Worm (Caenorhabditis elegans) whole organism, L4 larva: ENCODE results near the gene skr-7.

ENCODE experiments used
- F37D6.2 ChIP-seq: sonication (generic microtip); optimal IDR thresholded peaks from 2 replicates; lab custom pipeline; 2016; ENCODE audit warnings: mild to moderate bottlenecking, missing genetic modification characterization, missing compliant biosample characterization
- F49E8.2 ChIP-seq: sonication (generic microtip); optimal IDR thresholded peaks from 2 replicates; lab custom pipeline; 2016; ENCODE audit warnings: missing compliant biosample characterization, mild to moderate bottlenecking, missing genetic modification characterization, borderline replicate concordance
- T20F7.1 ChIP-seq: fragments of 200-800 bp; sonication (Bioruptor generic); optimal IDR thresholded peaks from 2 replicates; lab custom pipeline; 2018; ENCODE audit warnings: mild to moderate bottlenecking, missing genetic modification characterization, missing compliant biosample characterization
- aha-1 ChIP-seq: fragments of 150-350 bp; peaks from one replicate; lab custom pipeline; 2014; ENCODE audit warnings: missing biosample characterization, missing genetic modification characterization
- ceh-20 ChIP-seq: fragments of 200-800 bp; sonication (Bioruptor generic); IDR thresholded peaks from 2 replicates; pipeline ENCODE4 v1.3.6; 2022; ENCODE audit warnings: missing genetic modification reagents, missing genetic modification characterization, missing compliant biosample characterization
- ceh-28 ChIP-seq: fragments of 150-350 bp; optimal IDR thresholded peaks from 2 replicates; lab custom pipeline; 2014; ENCODE audit warnings: missing biosample characterization, missing genetic modification reagents, missing genetic modification characterization
- ceh-32 ChIP-seq: sonication (generic microtip); optimal IDR thresholded peaks from 2 replicates; lab custom pipeline; 2016; ENCODE audit warnings: mild to moderate bottlenecking, missing genetic modification characterization, missing compliant biosample characterization; ENCODE audit not compliant: poor library complexity
- ceh-62 ChIP-seq: sonication (generic microtip); optimal IDR thresholded peaks from 2 replicates; lab custom pipeline; 2017; ENCODE audit warnings: missing biosample characterization, missing genetic modification characterization
- ceh-82 ChIP-seq: sonication (generic microtip); optimal IDR thresholded peaks from 2 replicates; lab custom pipeline; 2017; ENCODE audit warnings: missing biosample characterization, missing genetic modification characterization
- ces-1 ChIP-seq: fragments of 150-350 bp; sonication (generic microtip); optimal IDR thresholded peaks from 4 replicates; lab custom pipeline; 2014; ENCODE audit warnings: missing biosample characterization, missing genetic modification reagents, missing genetic modification characterization
- cey-2 ChIP-seq: sonication (generic microtip); optimal IDR thresholded peaks from 3 replicates; lab custom pipeline; 2017; ENCODE audit warnings: missing genetic modification characterization, mild to moderate bottlenecking, missing compliant biosample characterization, antibody characterized with exemption, borderline replicate concordance; ENCODE audit not compliant: insufficient read depth
- ctbp-1 ChIP-seq: fragments of 200-800 bp; sonication (Bioruptor generic); IDR thresholded peaks from 2 replicates; pipeline ENCODE4 v1.3.6; 2022; ENCODE audit warnings: missing genetic modification reagents, missing genetic modification characterization, missing compliant biosample characterization
- daf-12 ChIP-seq: fragments of 150-350 bp; optimal IDR thresholded peaks from 2 replicates; lab custom pipeline; 2014; ENCODE audit warnings: missing biosample characterization, missing genetic modification reagents, missing genetic modification characterization
- daf-19 ChIP-seq: fragments of 200-800 bp; sonication (Bioruptor generic); conservative IDR thresholded peaks from 2 replicates; pipeline ENCODE4 v1.3.6; 2022; ENCODE audit warnings: missing genetic modification characterization, missing compliant biosample characterization
- dmd-8 ChIP-seq: fragments of 200-800 bp; sonication (Bioruptor generic); IDR thresholded peaks from 2 replicates; pipeline ENCODE4 v1.3.6; 2022; ENCODE audit warnings: missing genetic modification characterization, missing compliant biosample characterization
- fkh-10 ChIP-seq: fragments of 150-350 bp; optimal IDR thresholded peaks from 2 replicates; lab custom pipeline; 2014; ENCODE audit warnings: missing biosample characterization, missing genetic modification reagents, missing genetic modification characterization
- hif-1 ChIP-seq, 2 experiments: sonication (generic microtip); optimal IDR thresholded peaks; 2 replicates each; lab custom pipeline; 2016 to 2017; ENCODE audit warnings: missing compliant biosample characterization in 2 of 2, missing genetic modification characterization in 2 of 2, missing genetic modification reagents in 2 of 2, missing genotype in 2 of 2, mild to moderate bottlenecking in 1 of 2
- hlh-11 ChIP-seq: fragments of 200-800 bp; sonication (Bioruptor generic); optimal IDR thresholded peaks from 2 replicates; lab custom pipeline; 2018; ENCODE audit warnings: mild to moderate bottlenecking, missing genetic modification characterization, missing compliant biosample characterization
- jun-1 ChIP-seq: fragments of 150-350 bp; optimal IDR thresholded peaks from 2 replicates; lab custom pipeline; 2014; ENCODE audit warnings: missing biosample characterization, missing genetic modification reagents, missing genetic modification characterization
- lim-7 ChIP-seq: fragments of 200-800 bp; sonication (Bioruptor generic); IDR thresholded peaks from 2 replicates; pipeline ENCODE4 v1.3.6; 2022; ENCODE audit warnings: missing genetic modification characterization, missing compliant biosample characterization
- lin-1 ChIP-seq: fragments of 200-800 bp; sonication (Bioruptor generic); IDR thresholded peaks from 2 replicates; pipeline ENCODE4 v1.3.6; 2022; ENCODE audit warnings: missing genetic modification reagents, missing genetic modification characterization, missing compliant biosample characterization
- lir-3 ChIP-seq: sonication (generic microtip); optimal IDR thresholded peaks from 2 replicates; lab custom pipeline; 2016; ENCODE audit warnings: mild to moderate bottlenecking, missing genetic modification characterization, missing compliant biosample characterization
- madf-5 ChIP-seq, 2 experiments: fragments of 200-800 bp; sonication (Bioruptor generic); IDR thresholded peaks; 2 replicates each; pipeline ENCODE4 v1.3.6; 2022; ENCODE audit warnings: missing compliant biosample characterization in 2 of 2, missing genetic modification characterization in 2 of 2
- mdt-29 ChIP-seq: fragments of 200-800 bp; sonication (Bioruptor generic); IDR thresholded peaks from 2 replicates; pipeline ENCODE4 v1.3.6; 2022; ENCODE audit warnings: missing genetic modification reagents, missing genetic modification characterization, missing compliant biosample characterization
- mep-1 ChIP-seq: fragments of 150-350 bp; sonication (generic microtip); optimal IDR thresholded peaks from 3 replicates; lab custom pipeline; 2014; ENCODE audit warnings: missing biosample characterization, missing genetic modification characterization
- mes-2 ChIP-seq: sonication (generic microtip); optimal IDR thresholded peaks from 2 replicates; lab custom pipeline; 2016; ENCODE audit warnings: missing genotype, mild to moderate bottlenecking, missing genetic modification characterization, missing compliant biosample characterization; ENCODE audit not compliant: poor library complexity, severe bottlenecking
- mxl-2 ChIP-seq: fragments of 200-800 bp; sonication (Bioruptor generic); conservative IDR thresholded peaks from 2 replicates; pipeline ENCODE4 v1.3.6; 2022; ENCODE audit warnings: missing genetic modification reagents, missing genetic modification characterization, missing compliant biosample characterization
- mxl-3 ChIP-seq: fragments of 200-800 bp; sonication (Bioruptor generic); optimal IDR thresholded peaks from 2 replicates; lab custom pipeline; 2018; ENCODE audit warnings: mild to moderate bottlenecking, missing genetic modification characterization, missing compliant biosample characterization
- nhr-25 ChIP-seq: sonication (generic microtip); optimal IDR thresholded peaks from 2 replicates; lab custom pipeline; 2017; ENCODE audit warnings: missing genetic modification characterization, mild to moderate bottlenecking, missing compliant biosample characterization, antibody characterized with exemption, moderate library complexity, borderline replicate concordance; ENCODE audit not compliant: insufficient read depth
- nhr-48 ChIP-seq: sonication (generic microtip); optimal IDR thresholded peaks from 2 replicates; lab custom pipeline; 2016; ENCODE audit warnings: mild to moderate bottlenecking, missing genetic modification characterization, missing compliant biosample characterization
- saeg-2 ChIP-seq: fragments of 200-800 bp; sonication (Bioruptor generic); IDR thresholded peaks from 2 replicates; pipeline ENCODE4 v1.3.6; 2022; ENCODE audit warnings: missing genetic modification reagents, missing genetic modification characterization, missing compliant biosample characterization
- set-16 ChIP-seq: fragments of 200-800 bp; sonication (Bioruptor generic); IDR thresholded peaks from 2 replicates; pipeline ENCODE4 v1.3.6; 2022; ENCODE audit warnings: missing genetic modification reagents, missing genetic modification characterization, missing compliant biosample characterization
- snpc-1.2 ChIP-seq: fragments of 200-800 bp; sonication (Bioruptor generic); IDR thresholded peaks from 2 replicates; pipeline ENCODE4 v1.3.6; 2022; ENCODE audit warnings: missing genetic modification reagents, missing genetic modification characterization, missing compliant biosample characterization
- tag-97 ChIP-seq: fragments of 200-800 bp; sonication (Bioruptor generic); IDR thresholded peaks from 2 replicates; pipeline ENCODE4 v1.3.6; 2022; ENCODE audit warnings: missing genetic modification characterization, missing compliant biosample characterization
- tra-1 ChIP-seq: fragments of 200-800 bp; sonication (Bioruptor generic); IDR thresholded peaks from 2 replicates; pipeline ENCODE4 v1.3.6; 2022; ENCODE audit warnings: missing genetic modification reagents, missing genetic modification characterization, missing compliant biosample characterization
- unc-130 ChIP-seq: sonication (generic microtip); optimal IDR thresholded peaks from 2 replicates; lab custom pipeline; 2016; ENCODE audit warnings: missing genetic modification reagents, missing genetic modification characterization, missing compliant biosample characterization
- unc-62 ChIP-seq, 3 experiments: fragments of 150-350 bp in 1 of 3; sonication (generic microtip); optimal IDR thresholded peaks in 2 of 3; peaks in 1 of 3; 1 replicate in 1 of 3; 2 replicates in 2 of 3; lab custom pipeline; 2014 to 2017; ENCODE audit warnings: missing biosample characterization in 3 of 3, missing genetic modification characterization in 3 of 3, missing genetic modification reagents in 3 of 3, missing genotype in 1 of 3
- zfp-3 ChIP-seq: fragments of 200-800 bp; sonication (Bioruptor generic); conservative IDR thresholded peaks from 2 replicates; pipeline ENCODE4 v1.3.6; 2022; ENCODE audit warnings: missing genetic modification reagents, missing genetic modification characterization, missing compliant biosample characterization

The skr-7 gene

ce11 chrV:4387916-4388315 lies 34.3 kb upstream of the skr-7 start:
- TF ChIP-seq ces-1 (GFP tag; lab: Kevin White, UChicago) (no peak), madf-5 (GFP tag; IDR thresholded peaks at IDR 0.05; lab: Robert Waterston, UW) (no peak)

ce11 chrV:4396257-4396656 lies 26.0 kb upstream of the skr-7 start, which contains the start of gene F13A2.3:
TSS of gene F13A2.3 (minus strand) at chrV:4396357.
- no peak for TF ChIP-seq unc-62 (GFP tag; optimal IDR thresholded peaks at IDR 0.05 in 1 of 2; lab: Kevin White, UChicago)
- TF ChIP-seq unc-62 (tag; optimal IDR thresholded peaks at IDR 0.05; lab: Kevin White, UChicago) = no peak
- no peak for TF ChIP-seq lir-3 (tag; lab: Kevin White, UChicago)
- no peak for TF ChIP-seq daf-19 (GFP tag; lab: Robert Waterston, UW)
- no peak for TF ChIP-seq ceh-82 (tag; lab: Kevin White, UChicago)
- TF ChIP-seq dmd-8 (GFP tag; lab: Robert Waterston, UW) = no peak
- TF ChIP-seq jun-1 (tag; lab: Kevin White, UChicago) = no peak
- no peak for TF ChIP-seq mxl-3 (GFP tag; lab: Kevin White, UChicago)
- no peak for TF ChIP-seq ctbp-1 (GFP tag; lab: Robert Waterston, UW)
- no peak for TF ChIP-seq tag-97 (GFP tag; lab: Robert Waterston, UW)
- no peak for TF ChIP-seq lim-7 (GFP tag; lab: Robert Waterston, UW)
- TF ChIP-seq lin-1 (GFP tag; lab: Robert Waterston, UW) = no peak
- TF ChIP-seq ces-1 (GFP tag; lab: Kevin White, UChicago) = no peak
- no peak for TF ChIP-seq zfp-3 (GFP tag; lab: Robert Waterston, UW)
- no peak for TF ChIP-seq F49E8.2 (tag; lab: Kevin White, UChicago)
- TF ChIP-seq mxl-2 (GFP tag; lab: Robert Waterston, UW) = no peak
- TF ChIP-seq daf-12 = no peak
- no peak for TF ChIP-seq ceh-62 (tag; lab: Kevin White, UChicago)
- TF ChIP-seq nhr-25 (tag; lab: Kevin White, UChicago) = no peak
- TF ChIP-seq snpc-1.2 (GFP tag; lab: Robert Waterston, UW) = no peak

ce11 chrV:4398127-4398526 lies 24.1 kb upstream of the skr-7 start:
- TF ChIP-seq T20F7.1 (GFP tag; lab: Kevin White, UChicago) = no peak
- TF ChIP-seq dmd-8 (GFP tag; lab: Robert Waterston, UW) = no peak
- peak; percentile 93 for TF ChIP-seq aha-1 (tag; lab: Kevin White, UChicago)

DNA sequence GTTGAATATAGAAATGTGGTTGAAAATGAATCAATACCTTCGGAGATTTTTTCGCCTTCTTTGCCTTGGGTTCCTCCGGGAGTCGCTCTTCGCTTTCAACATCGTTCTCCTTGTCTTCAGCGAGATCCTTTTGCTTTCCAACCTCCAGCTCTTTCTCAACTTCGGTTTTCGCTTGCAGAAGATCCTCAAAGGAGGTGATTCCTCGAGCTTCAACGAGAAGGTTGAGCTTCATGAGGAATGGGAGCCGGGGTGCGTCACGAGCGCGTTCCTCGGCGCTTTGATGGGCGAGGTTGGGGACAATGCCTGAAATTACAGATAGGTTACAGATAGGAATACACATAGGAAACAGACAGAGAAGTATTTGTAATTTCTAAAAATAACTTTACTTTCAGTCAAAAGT lies 23.3 kb upstream of the skr-7 start:
- TF ChIP-seq ceh-28 (tag; lab: Kevin White, UChicago) = no peak
- TF ChIP-seq ceh-20 (GFP tag; lab: Robert Waterston, UW) = no peak
- TF ChIP-seq ctbp-1 (GFP tag; lab: Robert Waterston, UW) = no peak
- peak; percentile 61; the same call in 1 of the 2 replicates for TF ChIP-seq set-16 (GFP tag; lab: Robert Waterston, UW)
- no peak for TF ChIP-seq lin-1 (GFP tag; lab: Robert Waterston, UW)
- TF ChIP-seq, all 104 proteins: peak for 1

ce11 chrV:4400118-4400517 lies 22.1 kb upstream of the skr-7 start, which contains the start of gene F13A2.4:
TSS of gene F13A2.4 (minus strand) at chrV:4400218.
- no peak for TF ChIP-seq mxl-3 (GFP tag; lab: Kevin White, UChicago)
- no peak for TF ChIP-seq mep-1
- no peak for TF ChIP-seq F49E8.2 (tag; lab: Kevin White, UChicago)
- TF ChIP-seq tra-1 = no peak
- no peak for TF ChIP-seq unc-130
- no peak for TF ChIP-seq F37D6.2
- no peak for TF ChIP-seq hif-1 (tag; optimal IDR thresholded peaks at IDR 0.05; lab: Kevin White, UChicago)
- no peak for TF ChIP-seq mdt-29
- TF ChIP-seq hlh-11 = no peak
- no peak for TF ChIP-seq fkh-10
- no peak for TF ChIP-seq ceh-32 (tag; lab: Kevin White, UChicago)
- no peak for TF ChIP-seq nhr-25 (tag; lab: Kevin White, UChicago)
- no peak for TF ChIP-seq unc-62 (GFP tag; optimal IDR thresholded peaks at IDR 0.05 in 1 of 2; lab: Kevin White, UChicago)
- no peak for TF ChIP-seq unc-62 (tag; optimal IDR thresholded peaks at IDR 0.05; lab: Kevin White, UChicago)
- TF ChIP-seq nhr-48 (tag; lab: Kevin White, UChicago) = no peak
- no peak for TF ChIP-seq saeg-2 (GFP tag; lab: Robert Waterston, UW)
- TF ChIP-seq mes-2 = no peak
- no peak for TF ChIP-seq daf-12
- TF ChIP-seq cey-2 (tag; lab: Kevin White, UChicago) = no peak
- TF ChIP-seq jun-1 (tag; lab: Kevin White, UChicago) = no peak
- TF ChIP-seq ceh-82 (tag; lab: Kevin White, UChicago) = no peak
